Worm (Caenorhabditis elegans) whole organism, dauer: ENCODE measurements around the gene far-2.

Experiments
- unc-62 ChIP-seq: sonication (generic microtip); optimal IDR thresholded peaks from 2 replicates; lab custom pipeline; 2017; ENCODE audit warnings: missing biosample characterization, missing genetic modification reagents, missing genetic modification characterization

The far-2 gene

DNA sequence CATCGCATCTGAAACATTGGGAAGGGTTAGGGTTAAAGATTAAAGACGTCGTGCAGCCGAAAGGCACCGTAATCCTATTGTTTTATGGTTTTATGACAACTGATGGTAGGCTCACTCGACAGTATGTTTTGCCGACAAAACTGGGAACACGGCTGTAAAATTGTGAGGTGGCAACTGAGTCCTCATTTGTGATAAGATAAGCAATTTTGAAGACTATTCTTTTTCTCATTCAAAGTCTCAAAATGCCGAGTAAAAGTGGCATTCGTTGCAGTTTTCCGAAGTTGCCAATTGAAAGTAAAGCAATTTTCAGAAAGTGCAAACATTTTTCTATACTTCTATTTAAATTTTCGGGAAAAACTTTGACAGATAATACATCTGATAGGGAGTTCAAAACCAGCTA is 11.9 kb upstream of the far-2 start:
- no peak for TF ChIP-seq unc-62

DNA sequence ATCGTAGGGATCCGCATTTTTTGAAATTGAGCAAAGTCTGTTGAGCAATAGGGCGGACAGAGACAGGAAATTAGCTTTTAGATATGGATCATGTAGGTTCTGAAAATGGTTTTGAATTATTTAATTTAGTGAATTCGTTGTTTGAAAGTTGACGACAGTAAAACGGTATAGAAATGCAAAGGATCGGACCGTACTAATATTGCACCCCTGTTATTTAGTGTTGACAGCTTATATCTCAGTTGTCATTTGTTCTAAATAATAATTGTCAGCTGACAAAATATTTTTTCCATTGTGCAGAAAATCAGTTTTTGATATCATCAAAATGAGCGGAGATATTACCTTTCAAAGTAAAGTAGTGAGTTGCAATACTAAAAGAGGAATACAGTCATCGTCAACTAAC is 10.3 kb upstream of the far-2 start, which contains the start of gene lin-12:
Gene lin-12, minus strand, starts transcription at position 101 of the 400 bp plus-strand sequence.
- TF ChIP-seq unc-62: no peak

DNA sequence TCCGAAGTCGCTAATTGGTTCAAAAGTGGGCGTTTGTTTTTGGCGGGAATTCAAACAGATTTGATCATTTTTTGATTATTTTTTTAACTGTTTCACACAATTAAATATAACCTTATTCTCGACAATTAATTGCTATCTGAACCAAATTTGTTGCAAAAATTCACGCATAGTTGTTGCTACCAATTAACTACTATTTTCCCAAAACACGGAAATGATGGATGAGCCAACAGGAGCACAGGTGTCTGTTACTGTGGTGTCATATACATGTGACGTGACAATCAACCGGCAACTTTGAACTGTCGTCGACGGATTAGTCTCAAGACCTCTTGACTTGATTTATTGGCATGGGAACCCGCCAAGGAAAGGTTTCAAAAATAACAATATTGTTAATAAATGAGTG is 8.9 kb upstream of the far-2 start:
- no peak for TF ChIP-seq unc-62

DNA sequence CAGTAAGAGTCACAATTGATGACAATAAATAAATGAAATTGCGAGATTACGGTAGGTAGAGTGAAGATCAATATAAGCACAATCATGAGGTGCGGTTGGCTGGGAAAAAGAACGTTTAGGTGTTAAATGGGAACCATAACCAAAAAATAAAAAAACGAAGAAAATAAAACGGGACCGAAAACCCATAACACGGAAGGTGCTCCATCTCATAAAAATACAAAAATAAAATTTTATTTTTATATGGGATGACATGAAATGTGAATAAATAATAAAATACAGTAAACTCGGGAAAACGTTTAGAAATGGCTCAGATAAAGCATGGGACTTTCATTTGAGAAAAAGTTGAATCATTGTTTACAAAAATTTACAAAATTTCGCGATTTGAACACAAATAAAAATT is 6.1 kb upstream of the far-2 start, which contains the start of gene F02A9.7:
Gene F02A9.7, minus strand, starts transcription at position 101 of the 400 bp plus-strand sequence.
- TF ChIP-seq unc-62: no peak

- TF ChIP-seq unc-62: no peak
Measured at ce11 chrIII:9077708-9078107, 3.9 kb upstream of the far-2 start, which contains the start of gene F02A9.1. Gene F02A9.1, minus strand, starts transcription at chrIII:9077808.

DNA sequence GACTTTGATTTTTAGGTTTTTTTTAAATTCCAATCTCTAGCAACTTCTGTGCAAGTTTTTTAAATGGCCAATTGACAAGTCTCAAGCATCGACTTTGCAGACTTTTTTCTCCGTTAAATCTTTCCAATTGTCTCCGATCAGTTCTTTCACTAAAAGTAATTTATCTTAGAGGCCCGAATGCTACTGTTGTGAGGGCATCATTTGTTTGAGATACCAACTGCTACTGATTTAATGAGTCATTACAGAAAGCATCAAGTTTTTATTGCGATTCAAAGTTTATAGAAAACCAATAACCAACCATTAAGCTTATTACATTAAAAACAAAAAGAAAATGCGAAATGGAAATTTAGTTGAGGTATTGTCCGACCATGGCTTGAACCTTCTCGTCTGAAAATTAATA is 1.5 kb upstream of the far-2 start:
- no peak for TF ChIP-seq unc-62

DNA sequence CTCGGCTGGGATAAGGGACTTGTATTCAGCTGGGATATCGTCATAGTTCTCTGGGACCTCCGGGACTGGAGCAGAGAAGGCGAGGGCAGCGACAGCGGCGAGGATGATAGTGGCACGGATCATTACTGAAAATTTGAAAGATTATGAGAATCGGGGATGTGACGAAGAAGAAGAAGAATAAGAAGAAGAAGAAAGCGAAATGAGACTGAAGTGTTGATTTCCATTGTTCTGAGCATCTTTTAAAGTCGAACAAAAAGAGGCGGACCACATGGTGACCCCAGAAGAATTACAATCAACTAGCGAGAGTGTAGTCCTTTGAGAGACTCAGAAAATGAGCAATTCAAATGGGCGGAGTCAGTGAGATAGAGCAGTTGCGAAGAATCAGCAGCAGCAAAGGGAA is 573 bp upstream of the far-2 start, which contains the start of gene far-1:
Gene far-1, minus strand, starts transcription at position 125 of the 400 bp plus-strand sequence.
- TF ChIP-seq unc-62: no peak

- no peak for TF ChIP-seq unc-62
Measured at ce11 chrIII:9083118-9083517, 1.5 kb downstream of the far-2 start.

DNA sequence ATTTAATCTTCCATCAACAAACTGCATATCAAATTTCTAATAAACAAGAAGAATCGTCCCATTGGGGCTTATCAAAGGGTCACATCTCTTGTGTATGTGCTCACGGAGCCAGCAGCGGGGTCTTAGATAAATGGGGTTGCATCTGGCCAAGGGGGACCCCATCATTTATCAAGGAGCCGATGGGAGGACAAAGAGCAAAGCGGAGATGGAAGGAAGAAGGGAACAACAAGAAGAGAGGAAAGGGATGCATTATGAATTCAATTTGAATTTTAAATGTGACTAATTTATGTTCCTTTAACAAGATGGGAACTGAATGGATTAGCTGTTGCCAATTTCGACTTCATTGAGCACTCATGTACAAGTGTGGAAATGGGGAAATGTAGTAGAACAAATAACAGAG is 2.7 kb downstream of the far-2 start:
- TF ChIP-seq unc-62: no peak

DNA sequence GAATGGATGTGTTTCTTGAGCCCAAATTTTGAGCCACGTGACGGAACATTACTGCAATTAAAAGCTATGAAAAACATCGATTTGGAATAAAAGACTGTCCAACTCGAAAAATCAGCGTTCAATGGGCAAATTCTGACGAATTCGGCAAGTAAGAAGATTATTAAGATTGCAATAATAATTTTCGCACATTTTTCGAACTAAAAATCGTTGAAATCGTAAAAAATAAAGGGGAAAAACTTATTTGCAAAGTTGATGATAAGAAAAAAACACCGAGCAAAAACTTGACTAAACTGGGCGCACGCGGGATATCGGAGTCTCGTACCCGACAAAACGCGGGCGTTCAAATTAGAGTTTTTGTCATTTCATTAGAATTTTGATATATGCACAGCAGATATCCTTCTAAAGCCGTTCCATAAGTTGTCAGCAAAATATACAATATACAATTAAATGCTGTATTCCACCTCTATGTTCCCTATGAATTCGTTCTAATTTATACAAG is 7.7 kb downstream of the far-2 start, which contains the start of the genes mccc-2 and mrpl-44:
Gene mccc-2, minus strand, starts transcription at position 51 of the 499 bp plus-strand sequence.
Gene mrpl-44, minus strand, starts transcription at position 51 of the 499 bp plus-strand sequence.
- no peak for TF ChIP-seq unc-62

- no peak for TF ChIP-seq unc-62
Measured at ce11 chrIII:9091392-9092291, 10.0 kb downstream of the far-2 start, which contains the start of gene glp-1. Gene glp-1, plus strand, starts transcription at chrIII:9092241.

- TF ChIP-seq unc-62: no peak
Measured at ce11 chrIII:9101212-9101611, 19.6 kb downstream of the far-2 start, which contains the start of gene ZK507.1. Gene ZK507.1, minus strand, starts transcription at chrIII:9101312.

- no peak for TF ChIP-seq unc-62
Measured at ce11 chrIII:9103643-9104042, 22.0 kb downstream of the far-2 start, which contains the start of gene dos-1. Gene dos-1, plus strand, starts transcription at chrIII:9103943.

DNA sequence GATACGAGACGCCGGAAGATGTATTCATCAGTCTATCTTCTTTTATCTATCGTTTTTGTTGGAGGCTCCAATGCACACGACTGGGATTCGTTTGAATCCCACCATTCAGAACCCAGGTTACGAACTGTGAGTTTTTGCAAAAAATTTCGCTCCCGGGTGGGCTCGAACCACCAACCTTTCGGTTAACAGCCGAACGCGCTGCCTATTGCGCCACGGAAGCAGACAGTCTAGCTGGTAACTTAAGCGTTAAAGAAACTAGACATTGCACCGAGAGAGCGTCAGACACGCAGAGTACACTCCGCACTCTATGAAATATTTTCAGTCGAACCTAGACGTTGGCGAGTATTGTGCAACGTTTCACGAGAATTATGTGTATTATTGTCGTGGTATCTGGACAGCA is 22.4 kb downstream of the far-2 start:
- TF ChIP-seq unc-62: no peak

DNA sequence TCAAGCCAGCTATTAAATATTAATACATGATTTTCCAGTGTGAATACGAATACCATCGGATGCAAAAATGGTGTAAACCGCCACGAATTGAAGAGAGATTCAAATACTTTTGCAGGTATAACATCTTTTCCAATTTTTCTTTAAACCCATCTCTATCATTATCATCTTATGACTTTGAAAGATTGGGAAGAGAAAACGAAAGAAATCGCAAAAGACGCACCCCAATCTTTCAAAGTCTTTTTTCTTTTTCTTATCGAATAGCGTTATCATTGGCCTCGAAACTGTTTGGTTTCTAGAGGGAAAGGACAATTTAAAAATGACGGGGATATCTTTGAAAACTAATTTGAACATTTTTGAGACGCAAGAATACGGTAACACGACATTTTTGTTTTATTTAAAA is 24.0 kb downstream of the far-2 start:
- TF ChIP-seq unc-62: no peak

ce11 chrIII:9109172-9109571 is 27.5 kb downstream of the far-2 start, which contains the start of gene cya-1:
Gene cya-1, minus strand, starts transcription at chrIII:9109272.
- no peak for TF ChIP-seq unc-62

ce11 chrIII:9109726-9110125 is 28.1 kb downstream of the far-2 start:
- TF ChIP-seq unc-62: no peak
